Worm (Caenorhabditis elegans): ENCODE results near the gene nspg-6.

Gene nspg-6

ce11 chrIII:7314927-7315547 is at the start of gene nspg-6:
nspg-6 (minus strand) TSS chrIII:7314977.
- no peak for TF ChIP-seq unc-62 (GFP tag; optimal IDR thresholded peaks at IDR 0.05)

- no peak for TF ChIP-seq unc-62 (GFP tag; optimal IDR thresholded peaks at IDR 0.05)
Measured at ce11 chrIII:7359037-7359548, 44.3 kb upstream of the nspg-6 start, which contains the start of the genes eco-1 and hmgr-1. eco-1 (minus strand) TSS chrIII:7359095. hmgr-1 (plus strand) TSS chrIII:7359498.

ce11 chrIII:7358627-7359026 is 43.9 kb upstream of the nspg-6 start:
- no peak for TF ChIP-seq unc-62 (GFP tag; optimal IDR thresholded peaks at IDR 0.05)

ce11 chrIII:7357356-7357755 is 42.6 kb upstream of the nspg-6 start, which contains the start of gene F08F8.10:
F08F8.10 (minus strand) TSS chrIII:7357393.
- no peak for TF ChIP-seq unc-62 (GFP tag; optimal IDR thresholded peaks at IDR 0.05)

- no peak for TF ChIP-seq unc-62 (GFP tag; optimal IDR thresholded peaks at IDR 0.05)
Measured at ce11 chrIII:7353871-7354270, 39.1 kb upstream of the nspg-6 start, which contains the start of gene F08F8.9. F08F8.9 (minus strand) TSS chrIII:7353971.

- TF ChIP-seq unc-62 (GFP tag; optimal IDR thresholded peaks at IDR 0.05), result no peak
Measured at ce11 chrIII:7349075-7349474, 34.3 kb upstream of the nspg-6 start, which contains the start of gene gos-28. gos-28 (minus strand) TSS chrIII:7349175.

- TF ChIP-seq unc-62 (GFP tag; optimal IDR thresholded peaks at IDR 0.05), result no peak
Measured at ce11 chrIII:7347049-7347448, 32.3 kb upstream of the nspg-6 start, which contains the start of gene F08F8.7. F08F8.7 (minus strand) TSS chrIII:7347149.

- no peak for TF ChIP-seq unc-62 (GFP tag; optimal IDR thresholded peaks at IDR 0.05)
Measured at ce11 chrIII:7343389-7343788, 28.6 kb upstream of the nspg-6 start, which contains the start of gene F08F8.6. F08F8.6 (plus strand) TSS chrIII:7343689.

ce11 chrIII:7339138-7339537 is 24.4 kb upstream of the nspg-6 start:
- no peak for TF ChIP-seq unc-62 (GFP tag; optimal IDR thresholded peaks at IDR 0.05)

- no peak for TF ChIP-seq unc-62 (GFP tag; optimal IDR thresholded peaks at IDR 0.05)
Measured at ce11 chrIII:7338693-7339092, 23.9 kb upstream of the nspg-6 start, which contains the start of gene kap-1. kap-1 (plus strand) TSS chrIII:7338835.

ce11 chrIII:7338009-7338408 is 23.2 kb upstream of the nspg-6 start:
- TF ChIP-seq unc-62 (GFP tag; optimal IDR thresholded peaks at IDR 0.05), result no peak

- no peak for TF ChIP-seq unc-62 (GFP tag; optimal IDR thresholded peaks at IDR 0.05)
Measured at ce11 chrIII:7336214-7336613, 21.4 kb upstream of the nspg-6 start, which contains the start of gene gsp-2. gsp-2 (plus strand) TSS chrIII:7336587.

- TF ChIP-seq unc-62 (GFP tag; optimal IDR thresholded peaks at IDR 0.05), result no peak
Measured at ce11 chrIII:7335220-7335619, 20.4 kb upstream of the nspg-6 start, which contains the start of gene F56C9.10. F56C9.10 (minus strand) TSS chrIII:7335316.

ce11 chrIII:7331671-7332070 is 16.9 kb upstream of the nspg-6 start:
- no peak for TF ChIP-seq unc-62 (GFP tag; optimal IDR thresholded peaks at IDR 0.05)

- no peak for TF ChIP-seq unc-62 (GFP tag; optimal IDR thresholded peaks at IDR 0.05)
Measured at ce11 chrIII:7329155-7329732, 14.5 kb upstream of the nspg-6 start, which contains the start of gene lab-2. lab-2 (minus strand) TSS chrIII:7329607.

ce11 chrIII:7323331-7323730 is 8.6 kb upstream of the nspg-6 start:
- no peak for TF ChIP-seq unc-62 (GFP tag; optimal IDR thresholded peaks at IDR 0.05)

ce11 chrIII:7322018-7322417 is 7.2 kb upstream of the nspg-6 start:
- no peak for TF ChIP-seq unc-62 (GFP tag; optimal IDR thresholded peaks at IDR 0.05)
